Worm (Caenorhabditis elegans): ENCODE measurements around the gene rars-1.

rars-1 gene

ce11 chrIII:4924134-4924533, 7.2 kb upstream of the rars-1 start:
- TF ChIP-seq unc-39 (tag; optimal IDR thresholded peaks at IDR 0.05) (no peak), Y55F3AM.14 (GFP tag; optimal IDR thresholded peaks at IDR 0.05) (no peak), C34F6.9 (tag; optimal IDR thresholded peaks at IDR 0.05) (no peak), ztf-11 (tag; optimal IDR thresholded peaks at IDR 0.05) (no peak), unc-62 (GFP tag; optimal IDR thresholded peaks at IDR 0.05) (no peak), ceh-16 (tag; optimal IDR thresholded peaks at IDR 0.05) (no peak)

- peak; percentile 57 for TF ChIP-seq lin-11 (tag; optimal IDR thresholded peaks at IDR 0.05)
- peak; percentile 20 for TF ChIP-seq nhr-25 (tag; optimal IDR thresholded peaks at IDR 0.05)
- peak in 1 of 2 experiments; percentile 46 for TF ChIP-seq lsy-2 (tag; optimal IDR thresholded peaks at IDR 0.05)
- TF ChIP-seq gmeb-1 (tag; optimal IDR thresholded peaks at IDR 0.05), result peak; percentile 23
- TF ChIP-seq sma-3 (GFP tag; optimal IDR thresholded peaks at IDR 0.05), result peak; percentile 69
- TF ChIP-seq F13H6.1 (tag; optimal IDR thresholded peaks at IDR 0.05), result peak; percentile 1
These were observed 5.0 kb upstream of the rars-1 start, which contains the start of gene mmab-1 for ce11 chrIII:4922020-4922419. Gene mmab-1, minus strand, starts transcription at chrIII:4922114.

ce11 chrIII:4920221-4920620, 3.2 kb upstream of the rars-1 start, which contains the start of gene ula-1:
Gene ula-1, minus strand, starts transcription at chrIII:4920321.
- TF ChIP-seq snpc-4 (tag; optimal IDR thresholded peaks at IDR 0.05) (no peak), crh-2 (tag; optimal IDR thresholded peaks at IDR 0.05) (no peak), gmeb-1 (tag; optimal IDR thresholded peaks at IDR 0.05) (no peak), aly-2 (tag; optimal IDR thresholded peaks at IDR 0.05) (no peak), F13H6.1 (tag; optimal IDR thresholded peaks at IDR 0.05) (no peak), lsy-2 (tag; optimal IDR thresholded peaks at IDR 0.05) (no peak), unc-62 (GFP tag; optimal IDR thresholded peaks at IDR 0.05) (no peak), nhr-10 (tag; optimal IDR thresholded peaks at IDR 0.05) (no peak), dmd-4 (tag; optimal IDR thresholded peaks at IDR 0.05) (no peak), ztf-11 (tag; optimal IDR thresholded peaks at IDR 0.05) (no peak), nhr-21 (tag; optimal IDR thresholded peaks at IDR 0.05) (no peak)

ce11 chrIII:4918906-4919305, 1.9 kb upstream of the rars-1 start:
- TF ChIP-seq snpc-4 (tag; optimal IDR thresholded peaks at IDR 0.05) (no peak), unc-39 (tag; optimal IDR thresholded peaks at IDR 0.05) (no peak)

ce11 chrIII:4917960-4918712, 1.2 kb upstream of the rars-1 start, which contains the start of gene rpb-8:
Gene rpb-8, minus strand, starts transcription at chrIII:4918008.
- TF ChIP-seq ztf-4 (tag; optimal IDR thresholded peaks at IDR 0.05) (no peak), unc-39 (tag; optimal IDR thresholded peaks at IDR 0.05) (no peak), elt-3 (tag; optimal IDR thresholded peaks at IDR 0.05) (no peak), skn-1 (tag; optimal IDR thresholded peaks at IDR 0.05) (no peak), nhr-23 (tag; optimal IDR thresholded peaks at IDR 0.05) (no peak), unc-62 (GFP tag; optimal IDR thresholded peaks at IDR 0.05) (no peak), elt-1 (tag; optimal IDR thresholded peaks at IDR 0.05) (no peak), aly-2 (tag; optimal IDR thresholded peaks at IDR 0.05) (no peak), nhr-6 (tag; optimal IDR thresholded peaks at IDR 0.05) (no peak), ceh-16 (tag; optimal IDR thresholded peaks at IDR 0.05) (no peak), nhr-21 (tag; optimal IDR thresholded peaks at IDR 0.05) (peak; percentile 3), ztf-1 (GFP tag; conservative IDR thresholded peaks at IDR 0.05) (no peak), nhr-12 (tag; optimal IDR thresholded peaks at IDR 0.05) (no peak), ama-1 (optimal IDR thresholded peaks at IDR 0.05) (peak; percentile 44), fos-1 (tag; optimal IDR thresholded peaks at IDR 0.05) (peak; percentile 29), egl-27 (tag; optimal IDR thresholded peaks at IDR 0.05) (no peak), snpc-4 (tag; optimal IDR thresholded peaks at IDR 0.05) (peak; percentile 13), blmp-1 (tag; optimal IDR thresholded peaks at IDR 0.05; ENCODE audit: insufficient read depth) (peak; percentile 18), nhr-25 (tag; optimal IDR thresholded peaks at IDR 0.05) (peak; percentile 16), lin-11 (tag; optimal IDR thresholded peaks at IDR 0.05) (peak; percentile 1), mdl-1 (tag; optimal IDR thresholded peaks at IDR 0.05) (no peak), mbf-1 (tag; optimal IDR thresholded peaks at IDR 0.05) (no peak), Y55F3AM.14 (GFP tag; optimal IDR thresholded peaks at IDR 0.05) (no peak), alr-1 (tag; optimal IDR thresholded peaks at IDR 0.05) (no peak), gmeb-1 (tag; optimal IDR thresholded peaks at IDR 0.05) (peak; percentile 89), lin-13 (GFP tag; optimal IDR thresholded peaks at IDR 0.05) (peak; percentile 46), nhr-11 (tag; optimal IDR thresholded peaks at IDR 0.05) (no peak), sem-4 (tag; optimal IDR thresholded peaks at IDR 0.05) (no peak), ZK546.5 (tag; optimal IDR thresholded peaks at IDR 0.05) (no peak), nhr-77 (tag; optimal IDR thresholded peaks at IDR 0.05) (no peak), zag-1 (tag; optimal IDR thresholded peaks at IDR 0.05) (no peak), peb-1 (tag; optimal IDR thresholded peaks at IDR 0.05) (no peak), F13H6.1 (tag; optimal IDR thresholded peaks at IDR 0.05) (peak; percentile 29), sma-3 (GFP tag; optimal IDR thresholded peaks at IDR 0.05) (peak; percentile 18), ceh-82 (tag; optimal IDR thresholded peaks at IDR 0.05) (no peak), nhr-237 (tag; optimal IDR thresholded peaks at IDR 0.05) (no peak), unc-55 (GFP tag; optimal IDR thresholded peaks at IDR 0.05) (peak; percentile 90), lsy-2 (tag; optimal IDR thresholded peaks at IDR 0.05) (peak; percentile 14 to 75)

Data from whole organism, L2 larva.